Worm (Caenorhabditis elegans): ENCODE measurements around the gene des-2.

des-2 gene

ce11 chrV:11375150-11375792 lies 46.2 kb downstream of the des-2 start, which contains the start of gene cnb-1:
Gene cnb-1 (plus strand): TSS chrV:11375742.
- TF ChIP-seq unc-62 (GFP tag; optimal IDR thresholded peaks at IDR 0.05), result no peak

ce11 chrV:11373918-11374317 lies 47.6 kb downstream of the des-2 start:
- no peak for TF ChIP-seq unc-62 (GFP tag; optimal IDR thresholded peaks at IDR 0.05)

DNA sequence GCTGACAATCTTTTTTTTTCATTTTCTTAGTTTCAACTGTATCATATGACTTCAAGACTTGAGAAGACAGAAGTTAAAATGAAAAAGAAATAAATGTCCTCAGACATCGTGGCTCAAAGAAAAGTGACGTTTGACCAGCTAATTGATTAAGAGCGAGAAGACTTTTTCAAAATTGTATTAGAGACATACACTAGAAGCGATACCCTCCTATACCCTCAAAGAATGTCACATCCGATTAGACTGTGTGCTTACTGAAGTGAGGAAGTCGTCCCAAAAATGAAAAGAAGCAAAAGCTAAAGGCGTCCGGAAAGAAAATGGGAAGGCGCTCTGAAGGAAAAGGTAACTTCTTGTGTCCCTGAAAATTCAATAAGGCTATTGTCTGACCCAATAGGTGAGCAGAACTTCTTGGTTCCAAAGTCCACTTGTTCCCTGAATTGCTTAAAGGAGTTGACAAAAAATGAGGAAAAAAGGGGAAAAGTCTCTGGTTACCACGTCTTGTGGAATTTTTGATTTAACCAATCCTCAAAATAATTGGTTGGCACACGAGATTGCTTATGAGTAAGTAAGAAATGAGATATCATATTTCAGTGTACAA lies 49.1 kb downstream of the des-2 start:
- no peak for TF ChIP-seq unc-62 (GFP tag; optimal IDR thresholded peaks at IDR 0.05)

DNA sequence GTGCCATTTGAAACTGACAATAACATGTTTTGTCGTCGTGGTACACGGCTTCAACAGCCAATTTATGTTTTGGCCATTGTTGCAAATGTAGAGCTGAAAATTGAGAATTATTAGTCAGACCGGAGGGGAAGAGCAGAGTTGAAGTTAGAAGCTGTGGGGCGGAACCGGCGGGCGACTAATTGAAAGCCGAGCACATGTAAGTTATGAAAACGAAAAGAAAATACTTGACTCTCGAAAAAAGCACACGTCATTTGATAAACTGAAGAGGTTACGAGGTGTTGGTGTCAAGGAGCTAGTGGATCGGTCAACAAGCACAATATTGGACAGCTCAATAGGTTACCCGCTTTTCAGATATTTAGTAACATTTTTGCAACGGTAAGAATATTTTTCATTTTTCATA lies 55.4 kb downstream of the des-2 start, which contains the start of gene dop-5:
dop-5 (minus strand) TSS at position 101 of the 400 bp plus-strand sequence.
- TF ChIP-seq unc-62 (GFP tag; optimal IDR thresholded peaks at IDR 0.05), result no peak
